Worm (Caenorhabditis elegans) whole organism, late embryonic: Measurements from ENCODE around the gene T27A1.3.
"Not testable (repeated sequence)": the region's sequence is repeated elsewhere in the genome, so short reads cannot be mapped to it uniquely, and the experiment has no call there.

Experiments used
- F13H6.1 ChIP-seq: sonication (generic microtip); optimal IDR thresholded peaks from 2 replicates; lab custom pipeline; 2016; ENCODE audit warnings: missing genetic modification characterization, missing compliant biosample characterization
- ama-1 ChIP-seq: fragments of 150-350 bp; optimal IDR thresholded peaks from 2 replicates; lab custom pipeline; 2014
- ceh-14 ChIP-seq: sonication (generic microtip); optimal IDR thresholded peaks from 2 replicates; lab custom pipeline; 2016; ENCODE audit warnings: missing genotype, missing genetic modification characterization, missing compliant biosample characterization
- ceh-9 ChIP-seq: sonication (generic microtip); optimal IDR thresholded peaks from 2 replicates; lab custom pipeline; 2016; ENCODE audit warnings: mild to moderate bottlenecking, missing genetic modification characterization, inconsistent platforms, missing compliant biosample characterization
- dve-1 ChIP-seq: sonication (generic microtip); optimal IDR thresholded peaks from 2 replicates; lab custom pipeline; 2017; ENCODE audit warnings: antibody characterized with exemption, mild to moderate bottlenecking, missing genetic modification characterization, missing compliant biosample characterization
- elt-2 ChIP-seq: sonication (generic microtip); optimal IDR thresholded peaks from 2 replicates; lab custom pipeline; 2016; ENCODE audit warnings: missing genetic modification reagents, missing genetic modification characterization, missing compliant biosample characterization
- fkh-10 ChIP-seq: fragments of 150-350 bp; optimal IDR thresholded peaks from 2 replicates; lab custom pipeline; 2014; ENCODE audit warnings: missing biosample characterization, missing genetic modification reagents, missing genetic modification characterization
- nfya-1 ChIP-seq: sonication (generic microtip); optimal IDR thresholded peaks from 2 replicates; lab custom pipeline; 2017; ENCODE audit warnings: missing genetic modification characterization, mild to moderate bottlenecking, missing compliant biosample characterization, antibody characterized with exemption, moderate library complexity
- rnt-1 ChIP-seq: sonication (generic microtip); optimal IDR thresholded peaks from 2 replicates; lab custom pipeline; 2016; ENCODE audit warnings: missing genetic modification characterization, missing compliant biosample characterization
- syd-9 ChIP-seq: sonication (generic microtip); optimal IDR thresholded peaks from 2 replicates; lab custom pipeline; 2016; ENCODE audit warnings: mild to moderate bottlenecking, missing genetic modification characterization, moderate library complexity, missing compliant biosample characterization
- unc-55 ChIP-seq: sonication (generic microtip); optimal IDR thresholded peaks from 2 replicates; lab custom pipeline; 2017; ENCODE audit warnings: missing biosample characterization, missing genetic modification reagents, missing genetic modification characterization
- unc-86 ChIP-seq: sonication (generic microtip); optimal IDR thresholded peaks from 2 replicates; lab custom pipeline; 2016; ENCODE audit warnings: missing genetic modification characterization, missing compliant biosample characterization
- zip-5 ChIP-seq: sonication (generic microtip); optimal IDR thresholded peaks from 2 replicates; lab custom pipeline; 2016; ENCODE audit warnings: missing genetic modification characterization, missing compliant biosample characterization

ce11 chrII:573580-573979, 38.3 kb downstream of the T27A1.3 start:
- peak; percentile 91 for TF ChIP-seq dve-1 (tag; lab: Kevin White, UChicago)
- not testable (repeated sequence) for TF ChIP-seq rnt-1; unc-86 (tag; lab: Kevin White, UChicago); ceh-14 (tag; lab: Kevin White, UChicago); zip-5 (tag; lab: Kevin White, UChicago); ama-1 (lab: Kevin White, UChicago); fkh-10 (GFP tag; lab: Kevin White, UChicago); elt-2 (tag; lab: Kevin White, UChicago); syd-9 (tag; lab: Kevin White, UChicago); F13H6.1; ceh-9; unc-55 (GFP tag; lab: Kevin White, UChicago); nfya-1 (tag; lab: Kevin White, UChicago)
